Fruit fly (Drosophila melanogaster) Kc167 (cell line): ENCODE measurements around the gene CG6415.

Source experiments
- Myc ChIP-seq: fragments of >200 bp; optimal IDR thresholded peaks from 2 replicates; lab custom pipeline; 2017; ENCODE audit warnings: missing external identifiers
- Sin3A ChIP-seq: fragments of >200 bp; optimal IDR thresholded peaks from 2 replicates; lab custom pipeline; 2018; ENCODE audit warnings: missing external identifiers
- h ChIP-seq: fragments of >200 bp; optimal IDR thresholded peaks from 3 replicates; lab custom pipeline; 2018; ENCODE audit warnings: missing external identifiers
- insv ChIP-seq: fragments of >200 bp; optimal IDR thresholded peaks from 3 replicates; lab custom pipeline; 2018; ENCODE audit warnings: missing external identifiers
- psq ChIP-seq: fragments of >200 bp; optimal IDR thresholded peaks from 2 replicates; lab custom pipeline; 2017; ENCODE audit warnings: missing external identifiers
- ttk ChIP-seq: sonication (Bioruptor generic); optimal IDR thresholded peaks from 2 replicates; lab custom pipeline; 2017; ENCODE audit warnings: missing external identifiers

Gene CG6415

DNA sequence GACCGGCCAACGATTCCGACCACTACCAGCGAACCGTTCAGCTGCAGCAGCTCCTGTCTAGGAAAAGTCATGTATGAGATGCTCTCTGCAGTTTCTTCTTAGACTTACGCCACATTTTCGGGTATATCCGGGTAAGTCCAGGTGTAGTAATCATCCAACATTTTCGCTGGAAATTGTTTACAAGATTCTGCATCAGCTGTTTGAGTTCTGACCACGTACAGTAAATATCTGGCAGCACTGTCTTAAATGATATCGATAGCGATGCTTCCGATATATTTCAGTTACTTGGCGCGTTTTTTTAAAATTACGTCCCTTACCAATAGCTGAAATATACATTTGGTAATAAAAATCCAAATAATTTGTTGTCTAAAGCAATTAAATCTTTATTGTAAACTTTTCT, 40.3 kb downstream of the CG6415 start, which contains the start of gene CG6729:
TSS of gene CG6729 (minus strand) at position 222 of the 400 bp plus-strand sequence.
- TF ChIP-seq ttk (lab: Kevin White, UChicago) (no peak), Myc (no peak), psq (lab: Kevin White, UChicago) (no peak), insv (lab: Kevin White, UChicago) (no peak), h (lab: Kevin White, UChicago) (no peak)

DNA sequence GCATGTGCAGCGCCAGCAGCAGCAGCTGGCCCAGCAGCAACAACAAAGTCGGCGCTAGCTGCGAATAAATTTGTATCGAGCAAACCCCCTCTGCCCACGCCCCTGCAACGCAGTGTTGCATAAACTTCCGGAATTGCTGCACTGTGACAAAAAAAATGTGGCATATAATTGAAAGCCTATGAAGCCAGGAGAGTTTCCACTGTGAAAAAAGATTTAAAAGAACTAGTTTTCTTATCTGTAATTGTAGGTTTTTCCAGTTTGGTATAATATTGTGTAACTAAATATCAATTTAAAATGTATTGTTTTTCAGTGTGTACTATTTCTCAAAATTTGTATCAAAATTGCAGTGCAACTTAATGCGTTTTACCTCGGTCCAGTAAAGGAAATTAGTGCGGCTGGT, 44.8 kb downstream of the CG6415 start:
- TF ChIP-seq Sin3A (lab: Kevin White, UChicago) = no peak
- TF ChIP-seq Myc = no peak
- TF ChIP-seq psq (lab: Kevin White, UChicago) = no peak
- TF ChIP-seq h (lab: Kevin White, UChicago) = no peak
- no peak for TF ChIP-seq insv (lab: Kevin White, UChicago)
- TF ChIP-seq ttk (lab: Kevin White, UChicago) = no peak

DNA sequence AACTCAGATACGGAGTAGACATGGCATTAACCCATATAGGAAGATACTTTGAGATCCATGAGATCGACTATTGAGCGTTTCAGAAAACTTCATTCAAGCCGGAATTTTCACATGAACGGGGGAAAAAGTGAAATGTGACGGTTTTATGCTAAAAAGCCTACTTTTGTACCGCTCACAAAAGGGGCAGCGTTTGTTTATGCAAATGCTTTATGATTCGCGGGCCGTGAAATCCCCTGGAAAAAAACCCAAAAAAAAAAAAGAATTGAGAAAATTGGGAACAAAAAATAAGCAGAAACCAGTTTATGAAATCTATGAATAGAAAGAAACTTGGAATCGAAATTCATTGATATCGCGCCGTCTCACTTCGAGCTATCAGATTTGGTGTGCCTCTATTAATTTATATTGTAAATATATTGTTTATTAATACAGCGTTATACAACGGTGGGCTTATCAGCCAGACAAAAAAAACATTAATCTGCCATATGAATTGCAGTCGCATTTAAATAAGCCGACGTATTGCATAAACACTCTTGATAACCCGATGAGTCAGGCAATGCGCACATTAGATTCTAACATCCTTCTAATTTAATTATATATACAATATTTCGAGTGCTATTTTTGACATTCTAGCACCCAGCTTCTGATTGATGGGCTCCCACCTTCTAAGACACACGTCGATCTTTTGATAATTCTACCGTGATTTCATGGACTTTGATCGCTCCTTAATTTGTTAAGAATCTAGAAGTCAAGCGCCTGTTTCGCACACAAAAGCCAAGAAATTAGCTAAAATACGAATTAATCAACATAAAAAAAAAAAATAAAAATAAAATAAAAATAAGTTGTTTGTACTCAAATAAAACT, 46.4 kb downstream of the CG6415 start:
- no peak for TF ChIP-seq ttk (lab: Kevin White, UChicago)
- no peak for TF ChIP-seq Myc
- TF ChIP-seq Sin3A (lab: Kevin White, UChicago) = no peak
- TF ChIP-seq h (lab: Kevin White, UChicago) = no peak
- TF ChIP-seq psq (lab: Kevin White, UChicago) = no peak
- TF ChIP-seq insv (lab: Kevin White, UChicago) = no peak

DNA sequence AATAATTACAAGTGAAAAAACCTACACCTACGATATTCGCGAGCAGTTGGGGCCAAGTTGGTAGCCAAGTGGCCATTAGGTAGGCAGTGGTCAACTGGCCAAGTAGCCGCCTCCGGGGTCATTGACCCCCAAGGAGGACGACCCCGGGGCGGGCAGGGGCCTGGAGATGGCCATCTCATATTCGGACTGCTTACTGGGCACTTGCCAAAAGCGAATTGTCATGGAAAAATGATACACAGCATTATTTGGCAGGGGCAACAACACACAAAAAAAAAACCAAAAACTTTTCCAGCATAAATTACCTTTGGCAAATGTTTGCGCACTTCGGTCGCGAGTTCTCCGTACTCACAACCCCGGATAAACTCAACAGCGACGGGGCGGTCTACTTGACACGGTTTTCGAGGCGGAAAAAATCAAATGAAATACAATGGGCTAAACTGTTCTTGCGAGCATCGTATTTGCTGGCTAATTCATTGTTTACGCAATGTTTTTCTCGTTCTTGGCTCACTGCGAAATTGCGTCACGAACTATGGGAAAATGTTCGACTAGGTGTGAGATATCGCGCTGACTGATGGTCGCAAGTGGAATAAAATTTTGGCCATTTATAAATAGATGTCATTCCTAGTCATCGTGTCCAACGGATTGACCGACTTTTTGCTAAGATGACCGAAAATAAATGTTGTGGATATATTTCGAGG, 47.6 kb downstream of the CG6415 start:
- no peak for TF ChIP-seq insv (lab: Kevin White, UChicago)

DNA sequence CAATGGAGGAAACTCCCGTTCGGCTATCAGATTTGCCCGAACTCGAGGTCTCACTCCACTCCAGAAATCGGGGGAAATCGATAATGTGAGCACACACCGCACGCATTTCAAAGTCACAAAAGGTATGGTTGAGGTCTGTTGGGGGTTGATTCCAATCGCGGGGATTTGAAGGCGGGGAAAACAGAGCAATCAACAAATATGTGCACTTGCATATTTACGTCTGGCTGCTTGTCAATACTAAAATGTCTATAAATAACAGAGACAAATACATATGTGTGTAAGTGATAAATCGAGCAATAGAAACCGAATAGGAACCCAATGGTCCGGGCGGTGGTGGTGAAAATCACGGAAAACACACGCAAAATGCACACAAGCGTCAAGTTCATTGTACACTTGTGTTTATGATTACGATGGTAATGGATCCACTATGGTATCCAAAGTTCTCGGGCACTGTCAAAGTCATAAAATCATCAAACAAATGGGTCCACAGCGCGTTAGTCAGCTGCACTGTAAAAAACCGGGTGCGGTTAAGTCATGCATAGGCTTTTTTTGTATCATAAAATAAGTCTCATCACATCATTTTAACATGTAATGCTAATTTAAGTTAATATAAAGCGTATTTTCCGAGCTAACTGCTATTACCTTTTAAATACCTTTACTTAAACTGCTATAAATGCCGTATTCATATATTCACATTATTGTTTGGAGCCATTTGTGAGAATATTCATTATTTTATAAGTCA, 48.6 kb downstream of the CG6415 start:
- TF ChIP-seq ttk (lab: Kevin White, UChicago) (no peak), insv (lab: Kevin White, UChicago) (no peak), psq (lab: Kevin White, UChicago) (no peak), Sin3A (lab: Kevin White, UChicago) (no peak)

DNA sequence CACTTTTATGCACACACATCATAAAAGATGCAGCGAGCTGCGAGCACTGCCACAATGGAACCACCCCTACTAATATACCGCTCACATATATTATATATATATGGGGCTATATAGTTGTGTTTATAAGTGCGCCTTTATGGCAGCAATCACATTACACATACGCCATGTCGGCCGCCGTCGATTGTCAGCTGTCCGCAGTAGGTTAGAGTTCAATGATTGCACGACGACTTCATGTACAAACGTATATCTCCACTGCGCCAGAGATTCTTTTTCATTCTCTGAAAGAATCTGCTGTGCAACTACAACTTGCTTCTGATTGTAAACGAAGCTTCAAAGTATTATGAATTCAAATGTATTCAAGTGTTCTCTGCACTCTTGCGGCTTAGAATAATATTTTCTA, 49.2 kb downstream of the CG6415 start:
- TF ChIP-seq insv (lab: Kevin White, UChicago) (no peak), Myc (no peak), Sin3A (lab: Kevin White, UChicago) (no peak), h (lab: Kevin White, UChicago) (no peak), psq (lab: Kevin White, UChicago) (no peak), ttk (lab: Kevin White, UChicago) (no peak)

DNA sequence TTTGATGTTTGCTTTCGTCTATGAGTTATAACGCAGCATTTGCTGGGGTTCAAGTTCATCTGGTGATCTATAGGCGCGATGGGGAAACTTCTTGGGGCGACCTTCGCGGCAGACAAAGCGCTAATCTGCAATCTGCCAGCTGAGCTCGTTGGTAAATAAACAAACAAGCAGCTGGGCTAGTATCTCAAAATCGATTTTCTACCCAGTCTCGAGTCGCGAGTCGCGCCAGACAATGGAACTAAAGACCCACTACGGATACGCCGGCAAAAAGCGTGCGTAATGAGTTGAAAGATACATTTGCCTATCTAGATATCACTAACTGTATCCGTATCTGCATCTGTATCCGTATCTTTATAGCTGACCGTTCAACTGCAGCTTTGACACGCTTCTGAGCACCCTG, 50.2 kb downstream of the CG6415 start:
- TF ChIP-seq ttk (lab: Kevin White, UChicago) = no peak
- TF ChIP-seq insv (lab: Kevin White, UChicago) = no peak
- no peak for TF ChIP-seq psq (lab: Kevin White, UChicago)
- no peak for TF ChIP-seq Myc
- no peak for TF ChIP-seq h (lab: Kevin White, UChicago)
- TF ChIP-seq Sin3A (lab: Kevin White, UChicago) = no peak
